Fruit fly (Drosophila melanogaster) whole organism, embryonic: ENCODE data around the gene eIF4E7.

Source experiments
- Abd-B ChIP-seq: fragments of 200-800 bp; sonication (Bioruptor generic); optimal IDR thresholded peaks from 2 replicates; lab custom pipeline; 2018; ENCODE audit warnings: missing biosample characterization, mild to moderate bottlenecking, missing genetic modification characterization, moderate library complexity
- CG10147 ChIP-seq: fragments of 200-800 bp; sonication (Bioruptor generic); optimal IDR thresholded peaks from 2 replicates; lab custom pipeline; 2019; ENCODE audit warnings: missing biosample characterization, mild to moderate bottlenecking, missing genetic modification characterization, moderate library complexity
- CG10462 ChIP-seq: fragments of 200-800 bp; sonication (Bioruptor generic); optimal IDR thresholded peaks from 2 replicates; lab custom pipeline; 2016; ENCODE audit warnings: missing biosample characterization, missing genetic modification characterization
- CG10654 ChIP-seq: fragments of 200-800 bp; sonication (Bioruptor generic); optimal IDR thresholded peaks from 2 replicates; lab custom pipeline; 2016; ENCODE audit warnings: missing biosample characterization, missing genetic modification characterization
- CG12219 ChIP-seq: fragments of 200-800 bp; sonication (Bioruptor generic); optimal IDR thresholded peaks from 3 replicates; lab custom pipeline; 2018; ENCODE audit warnings: missing biosample characterization, mild to moderate bottlenecking, missing genetic modification characterization
- CG13287 ChIP-seq: fragments of 200-800 bp; sonication (Bioruptor generic); IDR thresholded peaks from 2 replicates; pipeline ENCODE4 v1.3.6; 2022; ENCODE audit warnings: missing biosample characterization, missing genetic modification characterization; ENCODE audit not compliant: partially characterized antibody
- CG14965 ChIP-seq: fragments of 200-800 bp; sonication (Bioruptor generic); optimal IDR thresholded peaks from 2 replicates; lab custom pipeline; 2016; ENCODE audit warnings: missing biosample characterization, missing genetic modification characterization, borderline replicate concordance
- CG15269 ChIP-seq: fragments of 200-800 bp; sonication (Bioruptor generic); optimal IDR thresholded peaks from 2 replicates; lab custom pipeline; 2018; ENCODE audit warnings: missing biosample characterization, mild to moderate bottlenecking, missing genetic modification characterization, moderate library complexity
- CG17568 ChIP-seq: fragments of 200-800 bp; sonication (Bioruptor generic); optimal IDR thresholded peaks from 2 replicates; lab custom pipeline; 2018; ENCODE audit warnings: missing biosample characterization, mild to moderate bottlenecking, missing genetic modification characterization, moderate library complexity
- CG18262 ChIP-seq: fragments of 200-800 bp; optimal IDR thresholded peaks from 3 replicates; lab custom pipeline; 2019; ENCODE audit warnings: missing biosample characterization, mild to moderate bottlenecking, missing genetic modification characterization, moderate library complexity
- CG18476 ChIP-seq: fragments of 200-800 bp; sonication (Bioruptor generic); optimal IDR thresholded peaks from 2 replicates; lab custom pipeline; 2016; ENCODE audit warnings: missing biosample characterization, mild to moderate bottlenecking, missing genetic modification characterization
- CG2202 ChIP-seq: fragments of 200-800 bp; sonication (Bioruptor generic); optimal IDR thresholded peaks from 2 replicates; lab custom pipeline; 2018; ENCODE audit warnings: missing biosample characterization, mild to moderate bottlenecking, missing genetic modification characterization
- CG2875 ChIP-seq: fragments of 200-800 bp; sonication (Bioruptor generic); optimal IDR thresholded peaks from 2 replicates; lab custom pipeline; 2017; ENCODE audit warnings: missing biosample characterization, mild to moderate bottlenecking, missing genetic modification characterization, missing genetic modification reagents
- CG30431 ChIP-seq: fragments of 200-800 bp; sonication (Bioruptor generic); optimal IDR thresholded peaks from 2 replicates; lab custom pipeline; 2017; ENCODE audit warnings: missing biosample characterization, missing genetic modification characterization
- CG31224 ChIP-seq: fragments of 200-800 bp; sonication (Bioruptor generic); IDR thresholded peaks from 2 replicates; pipeline ENCODE4 v1.3.6; 2022; ENCODE audit warnings: missing biosample characterization, missing genetic modification characterization
- CG31388 ChIP-seq: fragments of 200-800 bp; sonication (Bioruptor generic); optimal IDR thresholded peaks from 2 replicates; lab custom pipeline; 2016; ENCODE audit warnings: missing biosample characterization, missing genetic modification characterization
- CG4617 ChIP-seq: fragments of 200-800 bp; sonication (Bioruptor generic); optimal IDR thresholded peaks from 3 replicates; lab custom pipeline; 2016; ENCODE audit warnings: missing biosample characterization, missing genetic modification characterization, borderline replicate concordance
- CG4820 ChIP-seq: fragments of 200-800 bp; sonication (Bioruptor generic); optimal IDR thresholded peaks from 3 replicates; lab custom pipeline; 2016; ENCODE audit warnings: missing biosample characterization, missing genetic modification characterization
- CG7987 ChIP-seq: fragments of 200-800 bp; sonication (Bioruptor generic); optimal IDR thresholded peaks from 2 replicates; lab custom pipeline; 2018; ENCODE audit warnings: missing biosample characterization, mild to moderate bottlenecking, missing genetic modification characterization, moderate library complexity
- CG9609 ChIP-seq: fragments of 200-800 bp; sonication (Bioruptor generic); optimal IDR thresholded peaks from 3 replicates; lab custom pipeline; 2016; ENCODE audit warnings: missing biosample characterization, missing genetic modification characterization
- CTCF ChIP-seq: fragments of 200-800 bp; sonication (Bioruptor generic); optimal IDR thresholded peaks from 2 replicates; lab custom pipeline; 2017; ENCODE audit warnings: missing biosample characterization, mild to moderate bottlenecking, missing genetic modification characterization, moderate library complexity
- CkIIα-i1 ChIP-seq: fragments of 200-800 bp; sonication (Bioruptor generic); IDR thresholded peaks from 2 replicates; pipeline ENCODE4 v1.3.6; 2022; ENCODE audit warnings: missing biosample characterization, missing genetic modification characterization
- CoRest ChIP-seq: fragments of 200-800 bp; sonication (Bioruptor generic); optimal IDR thresholded peaks from 3 replicates; lab custom pipeline; 2018; ENCODE audit warnings: missing biosample characterization, mild to moderate bottlenecking, missing genetic modification characterization, moderate library complexity
- CrebB ChIP-seq: fragments of 200-800 bp; sonication (Bioruptor generic); optimal IDR thresholded peaks from 3 replicates; lab custom pipeline; 2018; ENCODE audit warnings: missing biosample characterization, mild to moderate bottlenecking, missing genetic modification characterization
- Doc3 ChIP-seq: fragments of 200-800 bp; sonication (Bioruptor generic); IDR thresholded peaks from 3 replicates; pipeline ENCODE4 v1.3.6; 2022; ENCODE audit warnings: missing biosample characterization, missing genetic modification characterization; ENCODE audit not compliant: partially characterized antibody
- Elba2 ChIP-seq: fragments of 200-800 bp; sonication (Bioruptor generic); optimal IDR thresholded peaks from 3 replicates; lab custom pipeline; 2016; ENCODE audit warnings: missing biosample characterization, missing genetic modification characterization
- H15 ChIP-seq: fragments of 200-800 bp; sonication (Bioruptor generic); IDR thresholded peaks from 3 replicates; pipeline ENCODE4 v1.3.6; 2022; ENCODE audit warnings: missing biosample characterization, missing genetic modification characterization
- HmgD ChIP-seq: fragments of 200-800 bp; sonication (Bioruptor generic); optimal IDR thresholded peaks from 3 replicates; lab custom pipeline; 2016; ENCODE audit warnings: missing biosample characterization, missing genetic modification characterization
- Jarid2 ChIP-seq: fragments of 200-800 bp; sonication (Bioruptor generic); optimal IDR thresholded peaks from 3 replicates; lab custom pipeline; 2017; ENCODE audit warnings: mild to moderate bottlenecking, missing biosample characterization, missing genetic modification reagents, missing genetic modification characterization
- MTF-1 ChIP-seq: fragments of 200-800 bp; sonication (Bioruptor generic); optimal IDR thresholded peaks from 2 replicates; lab custom pipeline; 2018; ENCODE audit warnings: missing biosample characterization, mild to moderate bottlenecking, missing genetic modification characterization, borderline replicate concordance
- Med ChIP-seq: fragments of 200-800 bp; sonication (Bioruptor generic); peaks from one replicate; lab custom pipeline; 2016; ENCODE audit warnings: missing biosample characterization, missing genetic modification characterization, mild to moderate bottlenecking, inconsistent platforms, moderate library complexity
- Meics ChIP-seq: fragments of 200-800 bp; sonication (Bioruptor generic); optimal IDR thresholded peaks from 2 replicates; lab custom pipeline; 2017; ENCODE audit warnings: missing biosample characterization, mild to moderate bottlenecking, missing genetic modification characterization
- Poxn ChIP-seq: fragments of 200-800 bp; sonication (Bioruptor generic); IDR thresholded peaks from 2 replicates; pipeline ENCODE4 v1.3.6; 2022; ENCODE audit warnings: missing biosample characterization, missing genetic modification characterization
- Side ChIP-seq: fragments of 200-800 bp; sonication (Bioruptor generic); optimal IDR thresholded peaks from 2 replicates; lab custom pipeline; 2016; ENCODE audit warnings: missing biosample characterization, missing genetic modification characterization
- Sox100B ChIP-seq: fragments of 200-800 bp; sonication (Bioruptor generic); optimal IDR thresholded peaks from 3 replicates; lab custom pipeline; 2018; ENCODE audit warnings: missing biosample characterization, mild to moderate bottlenecking, missing genetic modification characterization
- bowl ChIP-seq: fragments of 200-800 bp; sonication (Bioruptor generic); IDR thresholded peaks from 2 replicates; pipeline ENCODE4 v1.3.6; 2022; ENCODE audit warnings: missing biosample characterization, missing genetic modification characterization
- bsh ChIP-seq, 2 experiments: fragments of 200-800 bp; sonication (Bioruptor generic); optimal IDR thresholded peaks; 2 replicates each; lab custom pipeline; 2017 to 2018; ENCODE audit warnings: mild to moderate bottlenecking in 2 of 2, missing biosample characterization in 2 of 2, missing genetic modification characterization in 2 of 2, moderate library complexity in 1 of 2
- cato ChIP-seq: fragments of 200-800 bp; sonication (Bioruptor generic); optimal IDR thresholded peaks from 2 replicates; lab custom pipeline; 2016; ENCODE audit warnings: missing biosample characterization, missing genetic modification characterization, borderline replicate concordance
- cg ChIP-seq: fragments of 200-800 bp; sonication (Bioruptor generic); optimal IDR thresholded peaks from 3 replicates; lab custom pipeline; 2019; ENCODE audit warnings: missing biosample characterization, mild to moderate bottlenecking, missing genetic modification characterization, moderate library complexity
- chinmo ChIP-seq: fragments of 200-800 bp; sonication (Bioruptor generic); IDR thresholded peaks from 4 replicates; pipeline ENCODE4 v1.3.6; 2022; ENCODE audit warnings: missing biosample characterization, missing genetic modification characterization; ENCODE audit not compliant: partially characterized antibody
- eve ChIP-seq, 2 experiments: fragments of >200 bp; optimal IDR thresholded peaks; 2 replicates each; lab custom pipeline; 2017; ENCODE audit warnings: missing biosample characterization in 2 of 2, missing genetic modification characterization in 2 of 2
- knrl ChIP-seq: fragments of 200-800 bp; sonication (Bioruptor generic); IDR thresholded peaks from 3 replicates; pipeline ENCODE4 v1.3.6; 2022; ENCODE audit warnings: missing biosample characterization, missing genetic modification characterization; ENCODE audit not compliant: partially characterized antibody
- lola ChIP-seq, 3 experiments: fragments of >200 bp in 2 of 3; fragments of 200-800 bp in 1 of 3; sonication (Bioruptor generic) in 1 of 3; optimal IDR thresholded peaks; 2 replicates each; lab custom pipeline; 2017 to 2019; ENCODE audit warnings: missing biosample characterization in 3 of 3, missing genetic modification characterization in 3 of 3, mild to moderate bottlenecking in 1 of 3, moderate library complexity in 1 of 3
- shn ChIP-seq: fragments of 200-800 bp; sonication (Bioruptor generic); optimal IDR thresholded peaks from 3 replicates; lab custom pipeline; 2016; ENCODE audit warnings: missing biosample characterization, missing genetic modification characterization
- slbo ChIP-seq: fragments of 200-800 bp; sonication (Bioruptor generic); IDR thresholded peaks from 2 replicates; pipeline ENCODE4 v1.3.6; 2022; ENCODE audit warnings: missing biosample characterization, missing genetic modification characterization
- so ChIP-seq: fragments of 200-800 bp; sonication (Bioruptor generic); IDR thresholded peaks from 3 replicates; pipeline ENCODE4 v1.3.6; 2022; ENCODE audit warnings: missing biosample characterization, missing genetic modification characterization
- stc ChIP-seq: fragments of 200-800 bp; sonication (Bioruptor generic); IDR thresholded peaks from 2 replicates; pipeline ENCODE4 v1.3.6; 2022; ENCODE audit warnings: missing biosample characterization, missing genetic modification characterization
- tap ChIP-seq: fragments of 200-800 bp; optimal IDR thresholded peaks from 3 replicates; lab custom pipeline; 2019; ENCODE audit warnings: missing biosample characterization, mild to moderate bottlenecking, missing genetic modification characterization, moderate library complexity
- vfl ChIP-seq: fragments of 200-800 bp; sonication (Bioruptor generic); optimal IDR thresholded peaks from 2 replicates; lab custom pipeline; 2016; ENCODE audit warnings: missing biosample characterization, missing genetic modification characterization

Gene eIF4E7

dm6 chrX:1129575-1130281 is 32.5 kb downstream of the eIF4E7 start (continued):
- TF ChIP-seq tap (tag; lab: Kevin White, UChicago) = peak; percentile 62
- peak; percentile 78 to 86 for TF ChIP-seq bsh (GFP tag; optimal IDR thresholded peaks at IDR 0.05; lab: Kevin White, UChicago)
- TF ChIP-seq bowl (GFP tag; lab: Robert Waterston, UW) = no peak
- TF ChIP-seq vfl = no peak
- peak; percentile 8 for TF ChIP-seq shn (GFP tag; lab: Kevin White, UChicago)
- TF ChIP-seq cato (GFP tag; lab: Kevin White, UChicago) = peak; percentile 8
- TF ChIP-seq CrebB (tag; lab: Kevin White, UChicago) = no peak
- TF ChIP-seq H15 (GFP tag; lab: Robert Waterston, UW) = peak; percentile 66; the same call in 1 of the 3 replicates
- TF ChIP-seq lola (GFP tag; optimal IDR thresholded peaks at IDR 0.05; lab: Kevin White, UChicago) = peak in 1 of 3 experiments; percentile 68
- TF ChIP-seq CoRest = peak; percentile 58
- peak; percentile 59 for TF ChIP-seq CG15269 (tag; lab: Kevin White, UChicago)
- no peak for TF ChIP-seq Elba2 (GFP tag; lab: Kevin White, UChicago)
- peak; percentile 21 for TF ChIP-seq Side (GFP tag; lab: Kevin White, UChicago)
- TF ChIP-seq Meics (GFP tag; lab: Kevin White, UChicago) = peak; percentile 23
- peak; percentile 30 for TF ChIP-seq CG10462 (GFP tag; lab: Kevin White, UChicago)
- TF ChIP-seq chinmo = no peak
- no peak for TF ChIP-seq knrl (GFP tag; lab: Robert Waterston, UW)
- TF ChIP-seq CTCF = peak; percentile 9
- no peak for TF ChIP-seq MTF-1 (GFP tag; lab: Kevin White, UChicago)
- TF ChIP-seq CG31224 (GFP tag; lab: Robert Waterston, UW) = no peak
- peak; percentile 62 for TF ChIP-seq CG4820
- peak; percentile 52 for TF ChIP-seq CG10654 (GFP tag; lab: Kevin White, UChicago)
- TF ChIP-seq CG18476 (GFP tag; lab: Kevin White, UChicago) = no peak
- TF ChIP-seq CG18262 (tag; lab: Kevin White, UChicago) = peak; percentile 84
- no peak for TF ChIP-seq Jarid2 (GFP tag; lab: Kevin White, UChicago)
- peak; percentile 75 for TF ChIP-seq stc (GFP tag; lab: Robert Waterston, UW)
- TF ChIP-seq Abd-B (GFP tag; lab: Kevin White, UChicago) = peak; percentile 42
- peak; percentile 61 for TF ChIP-seq slbo (GFP tag; lab: Robert Waterston, UW)
- peak; percentile 51 for TF ChIP-seq CG17568 (GFP tag; lab: Kevin White, UChicago)
- no peak for TF ChIP-seq cg (GFP tag; lab: Kevin White, UChicago)
- TF ChIP-seq CG2202 (tag; lab: Kevin White, UChicago) = peak; percentile 49
- TF ChIP-seq CG10147 (GFP tag; lab: Kevin White, UChicago) = no peak
- no peak for TF ChIP-seq so (GFP tag; lab: Robert Waterston, UW)
- no peak for TF ChIP-seq Doc3
- TF ChIP-seq eve (GFP tag; optimal IDR thresholded peaks at IDR 0.05; lab: Kevin White, UChicago) = peak in 1 of 2 experiments; percentile 80
- TF ChIP-seq Med (GFP tag; lab: Kevin White, UChicago) = peak; percentile 80
- TF ChIP-seq CG7987 (GFP tag; lab: Kevin White, UChicago) = no peak
- TF ChIP-seq CG14965 = no peak
- TF ChIP-seq CG12219 (GFP tag; lab: Kevin White, UChicago) = peak; percentile 54
- no peak for TF ChIP-seq CG4617 (GFP tag; lab: Kevin White, UChicago)
- no peak for TF ChIP-seq Poxn
- no peak for TF ChIP-seq CkIIα-i1 (GFP tag; lab: Robert Waterston, UW)
- TF ChIP-seq HmgD = no peak
- no peak for TF ChIP-seq CG13287 (GFP tag; lab: Robert Waterston, UW)
- TF ChIP-seq CG2875 (GFP tag; lab: Kevin White, UChicago) = peak; percentile 70
- TF ChIP-seq CG9609 (GFP tag; lab: Kevin White, UChicago) = peak; percentile 42
- peak; percentile 47 for TF ChIP-seq CG30431 (GFP tag; lab: Kevin White, UChicago)
- no peak for TF ChIP-seq CG31388
- TF ChIP-seq Sox100B (GFP tag; lab: Kevin White, UChicago) = peak; percentile 50
